Fruit fly (Drosophila melanogaster): ENCODE measurements around the gene isoQC.

DNA sequence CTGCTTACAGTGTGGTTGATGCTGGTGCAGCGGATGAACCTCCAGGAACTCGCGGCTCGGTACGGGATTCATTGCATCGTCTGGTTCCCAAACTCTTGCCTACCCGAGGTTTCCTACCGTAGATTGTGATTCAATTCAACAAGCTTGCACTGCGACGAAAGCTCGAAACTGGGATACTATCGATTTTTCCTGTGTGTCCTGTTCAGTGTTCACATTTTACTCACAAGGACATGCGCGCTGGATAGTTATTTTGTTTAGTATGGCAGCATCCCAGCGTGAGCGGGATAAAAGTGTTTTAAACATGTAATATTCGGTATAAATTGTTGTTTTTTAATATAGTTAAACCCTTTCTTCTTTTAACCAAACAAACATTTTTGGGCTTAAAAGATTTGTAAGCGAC lies 48.4 kb upstream of the isoQC start, which contains the start of gene CG5282:
- no peak for TF ChIP-seq CG8319 (GFP tag; optimal IDR thresholded peaks at IDR 0.05)
- no peak for TF ChIP-seq CG4318 (GFP tag; optimal IDR thresholded peaks at IDR 0.05)
- no peak for TF ChIP-seq CG11294 (GFP tag; IDR thresholded peaks at IDR 0.05)
- TF ChIP-seq Gug (GFP tag; IDR thresholded peaks at IDR 0.05) = no peak
- TF ChIP-seq Hr39 (GFP tag; optimal IDR thresholded peaks at IDR 0.05) = no peak
- no peak for TF ChIP-seq salr (GFP tag; optimal IDR thresholded peaks at IDR 0.05)
- no peak for TF ChIP-seq CG6163 (GFP tag; IDR thresholded peaks at IDR 0.05)
- no peak for TF ChIP-seq Blimp-1 (GFP tag; optimal IDR thresholded peaks at IDR 0.05)
- TF ChIP-seq Ets96B (tag; optimal IDR thresholded peaks at IDR 0.05) = no peak
